Worm (Caenorhabditis elegans) whole organism, mixed stage, embryonic: ENCODE measurements around the gene F56C4.2.

ENCODE experiments used
- M03D4.4 ChIP-seq: sonication (generic microtip); optimal IDR thresholded peaks from 2 replicates; lab custom pipeline; 2017; ENCODE audit warnings: mild to moderate bottlenecking, missing genetic modification characterization, missing compliant biosample characterization
- bed-3 ChIP-seq: fragments of 200-800 bp; sonication (Bioruptor generic); optimal IDR thresholded peaks from 3 replicates; lab custom pipeline; 2018; ENCODE audit warnings: mild to moderate bottlenecking, missing genetic modification characterization, moderate library complexity, missing compliant biosample characterization
- blmp-1 ChIP-seq: fragments of 150-350 bp; optimal IDR thresholded peaks from 2 replicates; lab custom pipeline; 2014; ENCODE audit warnings: missing biosample characterization, missing genetic modification characterization
- ceh-39 ChIP-seq: fragments of 150-350 bp; optimal IDR thresholded peaks from 2 replicates; lab custom pipeline; 2014; ENCODE audit warnings: missing biosample characterization, missing genetic modification characterization
- ceh-43 ChIP-seq: fragments of 200-800 bp; sonication (Bioruptor generic); optimal IDR thresholded peaks from 2 replicates; lab custom pipeline; 2018; ENCODE audit warnings: mild to moderate bottlenecking, missing genetic modification characterization, moderate library complexity, missing compliant biosample characterization
- ceh-83 ChIP-seq: fragments of 200-800 bp; sonication (Bioruptor generic); optimal IDR thresholded peaks from 2 replicates; lab custom pipeline; 2018; ENCODE audit warnings: mild to moderate bottlenecking, missing genetic modification characterization, missing compliant biosample characterization
- cnd-1 ChIP-seq: fragments of 200-800 bp; sonication (Bioruptor generic); optimal IDR thresholded peaks from 2 replicates; lab custom pipeline; 2018; ENCODE audit warnings: mild to moderate bottlenecking, missing genetic modification characterization, missing compliant biosample characterization
- drap-1 ChIP-seq: fragments of 200-800 bp; sonication (Bioruptor generic); optimal IDR thresholded peaks from 3 replicates; lab custom pipeline; 2018; ENCODE audit warnings: mild to moderate bottlenecking, missing genetic modification characterization, missing compliant biosample characterization
- elt-1 ChIP-seq: sonication (generic microtip); optimal IDR thresholded peaks from 2 replicates; lab custom pipeline; 2017; ENCODE audit warnings: missing genetic modification characterization, mild to moderate bottlenecking, missing compliant biosample characterization, antibody characterized with exemption, moderate library complexity, borderline replicate concordance; ENCODE audit not compliant: insufficient read depth
- elt-3 ChIP-seq: fragments of 150-350 bp; optimal IDR thresholded peaks from 2 replicates; lab custom pipeline; 2014; ENCODE audit warnings: missing biosample characterization, missing genetic modification characterization
- flh-1 ChIP-seq: fragments of 200-800 bp; sonication (Bioruptor generic); optimal IDR thresholded peaks from 2 replicates; lab custom pipeline; 2018; ENCODE audit warnings: mild to moderate bottlenecking, missing genetic modification characterization, moderate library complexity, missing compliant biosample characterization
- hlh-1 ChIP-seq: fragments of 150-350 bp; optimal IDR thresholded peaks from 2 replicates; lab custom pipeline; 2014; ENCODE audit warnings: missing biosample characterization, missing genetic modification reagents, missing genetic modification characterization
- lin-13 ChIP-seq: fragments of 150-350 bp; optimal IDR thresholded peaks from 2 replicates; lab custom pipeline; 2014; ENCODE audit warnings: missing biosample characterization, missing genetic modification characterization
- lsy-2 ChIP-seq: fragments of 150-350 bp; optimal IDR thresholded peaks from 2 replicates; lab custom pipeline; 2014; ENCODE audit warnings: missing biosample characterization, missing genetic modification characterization
- mab-5 ChIP-seq: fragments of 150-350 bp; optimal IDR thresholded peaks from 2 replicates; lab custom pipeline; 2014; ENCODE audit warnings: missing biosample characterization, missing genetic modification characterization
- mep-1 ChIP-seq: fragments of 150-350 bp; optimal IDR thresholded peaks from 2 replicates; lab custom pipeline; 2017; ENCODE audit warnings: missing biosample characterization, missing genetic modification reagents, missing genetic modification characterization, inconsistent platforms
- mls-2 ChIP-seq: sonication (generic microtip); optimal IDR thresholded peaks from 2 replicates; lab custom pipeline; 2016; ENCODE audit warnings: mild to moderate bottlenecking, missing genetic modification characterization, moderate library complexity, missing compliant biosample characterization
- nhr-12 ChIP-seq: fragments of 150-350 bp; optimal IDR thresholded peaks from 2 replicates; lab custom pipeline; 2014; ENCODE audit warnings: missing biosample characterization, missing genetic modification characterization
- nhr-237 ChIP-seq: fragments of 150-350 bp; optimal IDR thresholded peaks from 2 replicates; lab custom pipeline; 2014; ENCODE audit warnings: missing biosample characterization, missing genetic modification characterization
- nhr-28 ChIP-seq: fragments of 150-350 bp; optimal IDR thresholded peaks from 2 replicates; lab custom pipeline; 2014; ENCODE audit warnings: missing biosample characterization, missing genetic modification characterization
- nhr-76 ChIP-seq: sonication (generic microtip); optimal IDR thresholded peaks from 2 replicates; lab custom pipeline; 2017; ENCODE audit warnings: missing biosample characterization, missing genetic modification characterization
- pha-4 ChIP-seq: fragments of 150-350 bp; optimal IDR thresholded peaks from 2 replicates; lab custom pipeline; 2018; ENCODE audit warnings: missing biosample characterization, missing genetic modification reagents, missing genetic modification characterization
- sem-2 ChIP-seq: fragments of 200-800 bp; sonication (Bioruptor generic); optimal IDR thresholded peaks from 2 replicates; lab custom pipeline; 2018; ENCODE audit warnings: mild to moderate bottlenecking, missing genetic modification characterization, missing compliant biosample characterization
- snpc-4 ChIP-seq: fragments of 150-350 bp; optimal IDR thresholded peaks from 2 replicates; lab custom pipeline; 2014; ENCODE audit warnings: missing biosample characterization, missing genetic modification characterization
- sptf-1 ChIP-seq: sonication (generic microtip); optimal IDR thresholded peaks from 2 replicates; lab custom pipeline; 2017; ENCODE audit warnings: mild to moderate bottlenecking, missing genetic modification characterization, moderate library complexity, missing compliant biosample characterization
- tbx-8 ChIP-seq: fragments of 200-800 bp; sonication (Bioruptor generic); optimal IDR thresholded peaks from 2 replicates; lab custom pipeline; 2018; ENCODE audit warnings: mild to moderate bottlenecking, missing genetic modification characterization, moderate library complexity, missing compliant biosample characterization
- unc-120 ChIP-seq: sonication (generic microtip); optimal IDR thresholded peaks from 2 replicates; lab custom pipeline; 2017; ENCODE audit warnings: missing genetic modification characterization, missing compliant biosample characterization; ENCODE audit not compliant: poor library complexity, severe bottlenecking
- unc-39 ChIP-seq: fragments of 150-350 bp; optimal IDR thresholded peaks from 2 replicates; lab custom pipeline; 2014; ENCODE audit warnings: missing biosample characterization, missing genetic modification characterization
- unc-62 ChIP-seq: fragments of 150-350 bp; optimal IDR thresholded peaks from 2 replicates; lab custom pipeline; 2014; ENCODE audit warnings: missing biosample characterization, missing genetic modification reagents, missing genetic modification characterization
- zip-8 ChIP-seq: fragments of 150-350 bp; optimal IDR thresholded peaks from 2 replicates; lab custom pipeline; 2014; ENCODE audit warnings: missing biosample characterization, missing genetic modification characterization
- ztf-11 ChIP-seq: fragments of 150-350 bp; optimal IDR thresholded peaks from 2 replicates; lab custom pipeline; 2014; ENCODE audit warnings: missing biosample characterization, missing genetic modification characterization

Gene F56C4.2

DNA sequence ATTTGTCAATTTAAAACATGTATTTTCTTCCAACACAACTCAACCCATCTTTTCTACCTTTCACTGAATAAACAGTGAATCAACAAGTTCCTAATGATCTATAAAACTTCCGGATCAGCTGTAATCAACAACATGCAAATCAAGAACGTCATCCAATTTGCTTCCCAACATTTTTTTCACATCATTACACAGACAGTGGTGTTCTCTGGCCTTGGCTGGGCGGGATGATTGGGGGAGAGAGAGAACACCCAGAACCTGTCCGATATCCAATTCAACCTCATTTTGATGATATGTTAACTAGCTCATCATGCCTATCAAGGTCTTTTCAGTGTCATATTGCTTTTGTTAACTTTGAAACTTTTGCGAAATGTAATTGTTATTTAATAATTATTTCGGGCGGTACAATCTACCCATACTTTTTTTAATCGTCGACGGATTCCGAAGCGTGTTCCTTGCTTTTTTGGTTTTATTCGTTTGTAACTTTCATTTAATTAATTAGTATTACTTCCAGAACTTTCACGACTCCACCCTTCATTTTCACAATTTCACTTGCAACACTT, 24.1 kb upstream of the F56C4.2 start, which contains the start of gene ptr-14:
Gene ptr-14 (plus strand): TSS at position 510 of the 560 bp plus-strand sequence.
- TF ChIP-seq hlh-1 (tag; lab: Kevin White, UChicago): no peak
- TF ChIP-seq nhr-237 (tag; lab: Kevin White, UChicago): no peak
- TF ChIP-seq M03D4.4: no peak
- TF ChIP-seq tbx-8 (GFP tag; lab: Kevin White, UChicago): no peak
- no peak for TF ChIP-seq ceh-83
- no peak for TF ChIP-seq drap-1
- no peak for TF ChIP-seq bed-3 (GFP tag; lab: Kevin White, UChicago)
- no peak for TF ChIP-seq sptf-1 (tag; lab: Kevin White, UChicago)
- no peak for TF ChIP-seq ceh-43 (GFP tag; lab: Kevin White, UChicago)
- no peak for TF ChIP-seq pha-4
- no peak for TF ChIP-seq snpc-4 (tag; lab: Kevin White, UChicago)
- no peak for TF ChIP-seq unc-62
- TF ChIP-seq unc-120 (tag; lab: Kevin White, UChicago): no peak
- TF ChIP-seq, all 35 proteins: peak for 0

DNA sequence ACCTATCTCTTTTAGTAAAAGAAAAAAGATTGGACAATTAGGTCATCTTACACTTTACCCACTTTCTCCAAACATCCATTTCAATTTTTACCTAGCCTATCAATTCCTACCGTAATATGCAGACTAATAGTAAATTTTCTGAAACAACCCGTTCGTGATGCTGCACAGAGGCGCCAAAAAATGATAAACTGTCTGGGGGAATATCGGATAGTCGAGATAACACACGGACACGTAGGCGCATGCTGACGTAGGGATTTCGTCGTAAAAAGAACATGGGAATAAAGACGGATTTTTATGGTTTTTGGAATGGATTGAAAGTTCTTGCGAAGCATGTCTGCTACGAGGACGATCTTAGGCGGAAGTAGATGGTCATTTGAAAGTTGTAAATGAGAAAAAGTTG, 22.7 kb upstream of the F56C4.2 start:
- TF ChIP-seq cnd-1 (tag; lab: Kevin White, UChicago) (no peak), unc-39 (tag; lab: Kevin White, UChicago) (no peak), ztf-11 (tag; lab: Kevin White, UChicago) (no peak), blmp-1 (tag; lab: Kevin White, UChicago) (no peak), hlh-1 (tag; lab: Kevin White, UChicago) (no peak), elt-3 (tag; lab: Kevin White, UChicago) (no peak), snpc-4 (tag; lab: Kevin White, UChicago) (no peak), ceh-43 (GFP tag; lab: Kevin White, UChicago) (no peak), drap-1 (no peak), nhr-237 (tag; lab: Kevin White, UChicago) (no peak), M03D4.4 (no peak), nhr-12 (tag; lab: Kevin White, UChicago) (no peak), pha-4 (no peak), sptf-1 (tag; lab: Kevin White, UChicago) (no peak), zip-8 (tag; lab: Kevin White, UChicago) (no peak), elt-1 (tag; lab: Kevin White, UChicago) (no peak), sem-2 (GFP tag; lab: Kevin White, UChicago) (no peak), mep-1 (tag; lab: Kevin White, UChicago) (no peak)

DNA sequence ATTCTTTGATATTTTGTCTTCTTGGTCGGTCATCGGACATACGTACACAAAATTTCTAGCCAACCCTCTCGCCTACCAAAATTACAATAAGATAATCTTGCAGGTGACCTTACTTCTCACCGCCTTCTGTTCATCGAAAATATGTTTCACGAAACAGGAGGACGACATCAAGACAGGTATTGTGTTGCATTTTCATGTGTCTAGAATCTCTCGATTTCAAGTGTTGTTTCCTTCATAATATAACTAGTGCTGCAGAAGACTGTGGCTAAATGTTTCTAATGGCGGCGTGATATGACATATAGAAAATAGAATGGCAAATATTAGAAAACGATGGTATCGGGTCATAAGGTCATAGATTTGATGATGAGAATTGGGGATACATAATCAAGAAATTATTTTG, 22.0 kb upstream of the F56C4.2 start:
- TF ChIP-seq mab-5 (no peak), unc-39 (tag; lab: Kevin White, UChicago) (no peak), nhr-76 (tag; lab: Kevin White, UChicago) (no peak)

DNA sequence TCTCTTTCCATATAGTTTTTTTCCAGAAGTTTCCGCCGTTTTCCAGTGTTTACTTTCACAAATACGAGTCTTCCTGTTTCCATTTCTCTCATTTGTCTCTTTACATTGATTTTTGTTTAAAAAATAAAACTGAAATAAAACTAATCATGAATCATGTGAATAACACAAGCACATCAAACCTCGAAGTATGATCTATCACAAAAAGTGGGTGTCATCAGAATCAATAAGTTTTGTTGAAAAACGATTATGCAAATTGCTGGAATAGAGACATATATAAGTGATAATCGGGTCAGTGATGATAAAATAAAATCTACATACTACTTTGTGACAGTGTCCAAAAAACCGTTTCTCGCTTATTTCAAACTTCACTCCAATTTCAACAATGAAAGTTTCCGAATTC, 18.3 kb upstream of the F56C4.2 start, which contains the start of gene R09H10.7:
Gene R09H10.7 (plus strand): TSS at position 301 of the 400 bp plus-strand sequence.
- TF ChIP-seq nhr-12 (tag; lab: Kevin White, UChicago): no peak
- TF ChIP-seq nhr-76 (tag; lab: Kevin White, UChicago): no peak
- no peak for TF ChIP-seq flh-1 (GFP tag; lab: Kevin White, UChicago)
- TF ChIP-seq elt-3 (tag; lab: Kevin White, UChicago): no peak
- TF ChIP-seq sptf-1 (tag; lab: Kevin White, UChicago): no peak
- no peak for TF ChIP-seq bed-3 (GFP tag; lab: Kevin White, UChicago)
- TF ChIP-seq nhr-28: no peak
- no peak for TF ChIP-seq ztf-11 (tag; lab: Kevin White, UChicago)
- TF ChIP-seq elt-1 (tag; lab: Kevin White, UChicago): no peak
- TF ChIP-seq unc-62: no peak
- no peak for TF ChIP-seq mab-5
- TF ChIP-seq mls-2: no peak
- TF ChIP-seq pha-4: no peak
- TF ChIP-seq drap-1: no peak
- TF ChIP-seq mep-1 (tag; lab: Kevin White, UChicago): no peak
- TF ChIP-seq M03D4.4: no peak
- TF ChIP-seq tbx-8 (GFP tag; lab: Kevin White, UChicago): no peak
- no peak for TF ChIP-seq nhr-237 (tag; lab: Kevin White, UChicago)
- no peak for TF ChIP-seq zip-8 (tag; lab: Kevin White, UChicago)
- no peak for TF ChIP-seq cnd-1 (tag; lab: Kevin White, UChicago)

DNA sequence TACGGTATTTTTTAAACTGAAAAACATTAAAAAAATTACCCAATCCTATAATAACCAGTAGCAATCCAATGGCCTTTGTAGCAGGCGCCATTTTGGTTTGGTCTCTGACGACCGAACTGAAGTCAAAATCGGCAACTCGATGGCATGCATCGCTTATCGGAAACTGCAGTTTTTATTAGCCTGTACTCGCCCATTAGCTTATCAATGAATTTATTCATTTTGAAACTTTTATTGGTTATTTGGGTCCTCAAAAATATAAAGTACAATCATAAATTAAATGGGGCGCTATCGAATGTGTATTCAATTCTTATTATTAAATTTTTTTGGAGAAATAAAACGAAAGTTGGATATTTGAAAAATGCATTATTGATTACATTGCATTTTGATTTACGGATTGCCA, 10.4 kb upstream of the F56C4.2 start, which contains the start of gene R09H10.5:
Gene R09H10.5 (minus strand): TSS at position 106 of the 400 bp plus-strand sequence.
- TF ChIP-seq sem-2 (GFP tag; lab: Kevin White, UChicago): no peak
- TF ChIP-seq tbx-8 (GFP tag; lab: Kevin White, UChicago): no peak
- no peak for TF ChIP-seq ceh-43 (GFP tag; lab: Kevin White, UChicago)
- no peak for TF ChIP-seq mab-5
- TF ChIP-seq sptf-1 (tag; lab: Kevin White, UChicago): no peak
- no peak for TF ChIP-seq elt-1 (tag; lab: Kevin White, UChicago)
- no peak for TF ChIP-seq mep-1 (tag; lab: Kevin White, UChicago)
- TF ChIP-seq flh-1 (GFP tag; lab: Kevin White, UChicago): no peak
- TF ChIP-seq unc-62: no peak
- no peak for TF ChIP-seq lin-13 (tag; lab: Kevin White, UChicago)
- no peak for TF ChIP-seq lsy-2 (tag; lab: Kevin White, UChicago)
- TF ChIP-seq hlh-1 (tag; lab: Kevin White, UChicago): no peak
- TF ChIP-seq ceh-39: no peak
- TF ChIP-seq drap-1: no peak
- TF ChIP-seq pha-4: no peak
- no peak for TF ChIP-seq cnd-1 (tag; lab: Kevin White, UChicago)
- no peak for TF ChIP-seq nhr-28
- TF ChIP-seq unc-39 (tag; lab: Kevin White, UChicago): no peak
- no peak for TF ChIP-seq mls-2
